Worm (Caenorhabditis elegans) whole organism, L4 larva: ENCODE measurements around the gene Y7A5A.1.
A peak's percentile ranks its signal among the peaks of the same experiment; 100 is the strongest.

Source experiments
- F44E2.7 ChIP-seq: fragments of 200-800 bp; sonication (Bioruptor generic); IDR thresholded peaks from 2 replicates; pipeline ENCODE4 v2.1.2; 2022; ENCODE audit warnings: missing genetic modification characterization, missing compliant biosample characterization
- F49E8.2 ChIP-seq: sonication (generic microtip); optimal IDR thresholded peaks from 2 replicates; lab custom pipeline; 2016; ENCODE audit warnings: missing compliant biosample characterization, mild to moderate bottlenecking, missing genetic modification characterization, borderline replicate concordance
- R02D3.7 ChIP-seq: fragments of 150-350 bp; sonication (generic microtip); optimal IDR thresholded peaks from 3 replicates; lab custom pipeline; 2014; ENCODE audit warnings: missing biosample characterization, missing genetic modification characterization
- T26A8.4 ChIP-seq: fragments of 200-800 bp; sonication (Bioruptor generic); IDR thresholded peaks from 2 replicates; pipeline ENCODE4 v1.3.6; 2022; ENCODE audit warnings: missing genetic modification characterization, missing compliant biosample characterization
- Y48G9A.11 ChIP-seq: fragments of 200-800 bp; sonication (Bioruptor generic); IDR thresholded peaks from 2 replicates; pipeline ENCODE4 v1.3.6; 2022; ENCODE audit warnings: missing genetic modification reagents, missing genetic modification characterization, missing compliant biosample characterization
- Y5F2A.4 ChIP-seq: fragments of 200-800 bp; sonication (Bioruptor generic); optimal IDR thresholded peaks from 2 replicates; lab custom pipeline; 2018; ENCODE audit warnings: mild to moderate bottlenecking, missing genetic modification characterization, missing compliant biosample characterization
- aly-2 ChIP-seq: sonication (generic microtip); optimal IDR thresholded peaks from 2 replicates; lab custom pipeline; 2018; ENCODE audit warnings: missing biosample characterization, missing genetic modification characterization
- ama-1 ChIP-seq: fragments of 150-350 bp; optimal IDR thresholded peaks from 2 replicates; lab custom pipeline; 2014; ENCODE audit warnings: inconsistent platforms, mixed read lengths
- arid-1 ChIP-seq: fragments of 200-800 bp; sonication (Bioruptor generic); conservative IDR thresholded peaks from 2 replicates; pipeline ENCODE4 v1.3.6; 2022; ENCODE audit warnings: missing genetic modification reagents, missing genetic modification characterization, missing compliant biosample characterization
- ceh-44 ChIP-seq: fragments of 200-800 bp; sonication (Bioruptor generic); IDR thresholded peaks from 2 replicates; pipeline ENCODE4 v1.3.6; 2022; ENCODE audit warnings: missing genetic modification reagents, missing genetic modification characterization, missing compliant biosample characterization
- ceh-82 ChIP-seq: sonication (generic microtip); optimal IDR thresholded peaks from 2 replicates; lab custom pipeline; 2017; ENCODE audit warnings: missing biosample characterization, missing genetic modification characterization
- daf-16 ChIP-seq, 3 experiments: sonication (generic microtip); optimal IDR thresholded peaks; 2 replicates each; lab custom pipeline; 2016 to 2017; ENCODE audit warnings: missing genetic modification characterization in 3 of 3, missing genetic modification reagents in 3 of 3, mild to moderate bottlenecking in 2 of 3, missing compliant biosample characterization in 2 of 3, missing biosample characterization in 1 of 3, moderate library complexity in 1 of 3
- dmd-8 ChIP-seq: fragments of 200-800 bp; sonication (Bioruptor generic); IDR thresholded peaks from 2 replicates; pipeline ENCODE4 v1.3.6; 2022; ENCODE audit warnings: missing genetic modification characterization, missing compliant biosample characterization
- dmd-9 ChIP-seq: fragments of 200-800 bp; sonication (Bioruptor generic); IDR thresholded peaks from 2 replicates; pipeline ENCODE4 v1.3.6; 2022; ENCODE audit warnings: missing genetic modification reagents, missing genetic modification characterization, missing compliant biosample characterization
- dve-1 ChIP-seq: sonication (generic microtip); optimal IDR thresholded peaks from 2 replicates; lab custom pipeline; 2017; ENCODE audit warnings: antibody characterized with exemption, mild to moderate bottlenecking, missing genetic modification characterization, missing compliant biosample characterization; ENCODE audit not compliant: insufficient read depth
- egl-43 ChIP-seq: fragments of 200-800 bp; sonication (Bioruptor generic); IDR thresholded peaks from 2 replicates; pipeline ENCODE4 v1.3.6; 2022; ENCODE audit warnings: missing genetic modification reagents, missing genetic modification characterization, missing compliant biosample characterization
- fkh-10 ChIP-seq: fragments of 150-350 bp; optimal IDR thresholded peaks from 2 replicates; lab custom pipeline; 2014; ENCODE audit warnings: missing biosample characterization, missing genetic modification reagents, missing genetic modification characterization
- fos-1 ChIP-seq: fragments of 150-350 bp; optimal IDR thresholded peaks from 2 replicates; lab custom pipeline; 2014; ENCODE audit warnings: missing biosample characterization, missing genetic modification characterization
- gei-8 ChIP-seq: fragments of 200-800 bp; sonication (Bioruptor generic); optimal IDR thresholded peaks from 2 replicates; lab custom pipeline; 2018; ENCODE audit warnings: mild to moderate bottlenecking, missing genetic modification characterization, missing compliant biosample characterization
- lin-1 ChIP-seq: fragments of 200-800 bp; sonication (Bioruptor generic); IDR thresholded peaks from 2 replicates; pipeline ENCODE4 v1.3.6; 2022; ENCODE audit warnings: missing genetic modification reagents, missing genetic modification characterization, missing compliant biosample characterization
- lin-13 ChIP-seq: fragments of 150-350 bp; optimal IDR thresholded peaks from 2 replicates; lab custom pipeline; 2014; ENCODE audit warnings: missing biosample characterization, missing genetic modification reagents, missing genetic modification characterization
- lin-29 ChIP-seq: fragments of 200-800 bp; sonication (Bioruptor generic); IDR thresholded peaks from 2 replicates; pipeline ENCODE4 v1.3.6; 2022; ENCODE audit warnings: missing genetic modification reagents, missing genetic modification characterization, missing compliant biosample characterization
- lin-38 ChIP-seq: fragments of 200-800 bp; sonication (Bioruptor generic); IDR thresholded peaks from 2 replicates; pipeline ENCODE4 v1.3.6; 2022; ENCODE audit warnings: missing genetic modification reagents, missing genetic modification characterization, missing compliant biosample characterization
- lin-39 ChIP-seq: fragments of 150-350 bp; optimal IDR thresholded peaks from 2 replicates; lab custom pipeline; 2014; ENCODE audit warnings: missing biosample characterization, missing genetic modification reagents, missing genetic modification characterization
- lsy-2 ChIP-seq, 2 experiments: fragments of 150-350 bp in 1 of 2; sonication (generic microtip) in 1 of 2; optimal IDR thresholded peaks; 2 replicates each; lab custom pipeline; 2014 to 2017; ENCODE audit warnings: missing biosample characterization in 2 of 2, missing genetic modification characterization in 2 of 2
- madf-5 ChIP-seq, 2 experiments: fragments of 200-800 bp; sonication (Bioruptor generic); IDR thresholded peaks; 2 replicates each; pipeline ENCODE4 v1.3.6; 2022; ENCODE audit warnings: missing compliant biosample characterization in 2 of 2, missing genetic modification characterization in 2 of 2
- mdl-1 ChIP-seq, 2 experiments: fragments of 150-350 bp in 1 of 2; sonication (generic microtip) in 1 of 2; optimal IDR thresholded peaks; 2 replicates each; lab custom pipeline; 2014 to 2017; ENCODE audit warnings: missing biosample characterization in 2 of 2, missing genetic modification characterization in 2 of 2
- mep-1 ChIP-seq: fragments of 150-350 bp; sonication (generic microtip); optimal IDR thresholded peaks from 3 replicates; lab custom pipeline; 2014; ENCODE audit warnings: missing biosample characterization, missing genetic modification characterization
- nhr-10 ChIP-seq: fragments of 150-350 bp; optimal IDR thresholded peaks from 2 replicates; lab custom pipeline; 2014; ENCODE audit warnings: missing biosample characterization, missing genetic modification characterization
- nhr-237 ChIP-seq: sonication (generic microtip); optimal IDR thresholded peaks from 2 replicates; lab custom pipeline; 2017; ENCODE audit warnings: missing biosample characterization, missing genetic modification characterization
- nhr-25 ChIP-seq: sonication (generic microtip); optimal IDR thresholded peaks from 2 replicates; lab custom pipeline; 2017; ENCODE audit warnings: missing genetic modification characterization, mild to moderate bottlenecking, missing compliant biosample characterization, antibody characterized with exemption, moderate library complexity, borderline replicate concordance; ENCODE audit not compliant: insufficient read depth
- nhr-28 ChIP-seq: fragments of 150-350 bp; optimal IDR thresholded peaks from 2 replicates; lab custom pipeline; 2014; ENCODE audit warnings: missing biosample characterization, missing genetic modification characterization
- nhr-6 ChIP-seq: fragments of 150-350 bp; optimal IDR thresholded peaks from 2 replicates; lab custom pipeline; 2014; ENCODE audit warnings: missing biosample characterization, missing genetic modification characterization
- nhr-76 ChIP-seq: fragments of 150-350 bp; optimal IDR thresholded peaks from 2 replicates; lab custom pipeline; 2014; ENCODE audit warnings: missing biosample characterization, missing genetic modification characterization
- php-3 ChIP-seq: fragments of 200-800 bp; sonication (Bioruptor generic); IDR thresholded peaks from 2 replicates; pipeline ENCODE4 v1.3.6; 2022; ENCODE audit warnings: missing genetic modification reagents, missing genetic modification characterization, missing compliant biosample characterization
- pqm-1 ChIP-seq: sonication (generic microtip); optimal IDR thresholded peaks from 2 replicates; lab custom pipeline; 2017; ENCODE audit warnings: missing biosample characterization, missing genetic modification characterization
- saeg-2 ChIP-seq: fragments of 200-800 bp; sonication (Bioruptor generic); IDR thresholded peaks from 2 replicates; pipeline ENCODE4 v1.3.6; 2022; ENCODE audit warnings: missing genetic modification reagents, missing genetic modification characterization, missing compliant biosample characterization
- sdz-12 ChIP-seq: fragments of 200-800 bp; sonication (Bioruptor generic); optimal IDR thresholded peaks from 2 replicates; lab custom pipeline; 2018; ENCODE audit warnings: mild to moderate bottlenecking, missing genetic modification characterization, missing compliant biosample characterization
- set-16 ChIP-seq: fragments of 200-800 bp; sonication (Bioruptor generic); IDR thresholded peaks from 2 replicates; pipeline ENCODE4 v1.3.6; 2022; ENCODE audit warnings: missing genetic modification reagents, missing genetic modification characterization, missing compliant biosample characterization
- skn-1 ChIP-seq: fragments of 150-350 bp; optimal IDR thresholded peaks from 2 replicates; lab custom pipeline; 2014; ENCODE audit warnings: missing biosample characterization, missing genetic modification characterization
- snpc-4 ChIP-seq: fragments of 150-350 bp; optimal IDR thresholded peaks from 2 replicates; lab custom pipeline; 2014; ENCODE audit warnings: missing biosample characterization, missing genetic modification characterization
- spr-1 ChIP-seq: sonication (generic microtip); optimal IDR thresholded peaks from 2 replicates; lab custom pipeline; 2016; ENCODE audit warnings: mild to moderate bottlenecking, missing genetic modification characterization, missing compliant biosample characterization
- spr-3 ChIP-seq: fragments of 200-800 bp; sonication (Bioruptor generic); optimal IDR thresholded peaks from 2 replicates; lab custom pipeline; 2018; ENCODE audit warnings: mild to moderate bottlenecking, missing genetic modification characterization, missing compliant biosample characterization
- tra-1 ChIP-seq: fragments of 200-800 bp; sonication (Bioruptor generic); IDR thresholded peaks from 2 replicates; pipeline ENCODE4 v1.3.6; 2022; ENCODE audit warnings: missing genetic modification reagents, missing genetic modification characterization, missing compliant biosample characterization
- unc-39 ChIP-seq: sonication (generic microtip); optimal IDR thresholded peaks from 2 replicates; lab custom pipeline; 2017; ENCODE audit warnings: missing biosample characterization, missing genetic modification characterization
- unc-62 ChIP-seq, 3 experiments: fragments of 150-350 bp in 1 of 3; sonication (generic microtip); optimal IDR thresholded peaks in 2 of 3; peaks in 1 of 3; 1 replicate in 1 of 3; 2 replicates in 2 of 3; lab custom pipeline; 2014 to 2017; ENCODE audit warnings: missing biosample characterization in 3 of 3, missing genetic modification characterization in 3 of 3, missing genetic modification reagents in 3 of 3, missing genotype in 1 of 3
- zag-1 ChIP-seq: fragments of 150-350 bp; optimal IDR thresholded peaks from 2 replicates; lab custom pipeline; 2014; ENCODE audit warnings: missing biosample characterization, missing genetic modification characterization
- zfp-3 ChIP-seq: fragments of 200-800 bp; sonication (Bioruptor generic); conservative IDR thresholded peaks from 2 replicates; pipeline ENCODE4 v1.3.6; 2022; ENCODE audit warnings: missing genetic modification reagents, missing genetic modification characterization, missing compliant biosample characterization
- zip-11 ChIP-seq: fragments of 200-800 bp; sonication (Bioruptor generic); IDR thresholded peaks from 2 replicates; pipeline ENCODE4 v1.3.6; 2022; ENCODE audit warnings: missing genetic modification characterization, missing compliant biosample characterization
- ztf-7 ChIP-seq: fragments of 150-350 bp; optimal IDR thresholded peaks from 2 replicates; lab custom pipeline; 2014; ENCODE audit warnings: missing biosample characterization, missing genetic modification characterization

The Y7A5A.1 gene

ce11 chrX:15741852-15742251 lies 29.4 kb downstream of the Y7A5A.1 start (continued):
- peak; percentile 58; the same call in 1 of the 2 replicates for TF ChIP-seq lin-1 (GFP tag; lab: Robert Waterston, UW)
- TF ChIP-seq saeg-2 (GFP tag; lab: Robert Waterston, UW) = no peak
- no peak for TF ChIP-seq skn-1 (tag; lab: Kevin White, UChicago)
- TF ChIP-seq Y5F2A.4 = peak; percentile 50
- TF ChIP-seq dmd-9 (GFP tag; lab: Robert Waterston, UW) = peak; percentile 88
- TF ChIP-seq F49E8.2 (tag; lab: Kevin White, UChicago) = peak; percentile 54
- peak; percentile 92 for TF ChIP-seq arid-1 (GFP tag; lab: Robert Waterston, UW)
- TF ChIP-seq madf-5 (GFP tag; IDR thresholded peaks at IDR 0.05; lab: Robert Waterston, UW) = peak; percentile 82 to 84; a peak in 3 of 4 replicates
- no peak for TF ChIP-seq nhr-237 (tag; lab: Kevin White, UChicago)
- no peak for TF ChIP-seq nhr-76
- peak; percentile 62; the same call in 1 of the 2 replicates for TF ChIP-seq F44E2.7 (GFP tag; lab: Robert Waterston, UW)
- TF ChIP-seq gei-8 (GFP tag; lab: Kevin White, UChicago) = no peak
- no peak for TF ChIP-seq unc-39 (tag; lab: Kevin White, UChicago)
- peak; percentile 55 for TF ChIP-seq dve-1 (tag; lab: Kevin White, UChicago)
- no peak for TF ChIP-seq aly-2 (tag; lab: Kevin White, UChicago)
- peak; percentile 79 for TF ChIP-seq lin-38 (GFP tag; lab: Robert Waterston, UW)
- TF ChIP-seq lin-29 (GFP tag; lab: Robert Waterston, UW) = peak; percentile 45; the same call in 1 of the 2 replicates
- peak; percentile 8 for TF ChIP-seq nhr-6 (tag; lab: Kevin White, UChicago)
- peak; percentile 39 for TF ChIP-seq fkh-10 (GFP tag; lab: Kevin White, UChicago)
- peak; percentile 63 for TF ChIP-seq spr-1 (tag; lab: Kevin White, UChicago)
- TF ChIP-seq ztf-7 (tag; lab: Kevin White, UChicago) = peak; percentile 31
- TF ChIP-seq zip-11 = no peak
- TF ChIP-seq zag-1 (tag; lab: Kevin White, UChicago) = no peak
- TF ChIP-seq ceh-44 (GFP tag; lab: Robert Waterston, UW) = peak; percentile 89
- TF ChIP-seq lin-39 (tag; lab: Kevin White, UChicago) = no peak
- TF ChIP-seq daf-16 (GFP tag; optimal IDR thresholded peaks at IDR 0.05; lab: Kevin White, UChicago) = peak; percentile 35 to 78
- peak; percentile 75 for TF ChIP-seq daf-16 (tag; optimal IDR thresholded peaks at IDR 0.05; lab: Kevin White, UChicago)
- no peak for TF ChIP-seq ama-1 (lab: Kevin White, UChicago)
- TF ChIP-seq ceh-82 (tag; lab: Kevin White, UChicago) = no peak
- TF ChIP-seq T26A8.4 (GFP tag; lab: Robert Waterston, UW) = peak; percentile 83
- peak; percentile 94 for TF ChIP-seq dmd-8 (GFP tag; lab: Robert Waterston, UW)
- no peak for TF ChIP-seq nhr-25
- no peak for TF ChIP-seq nhr-10 (tag; lab: Kevin White, UChicago)
- TF ChIP-seq Y48G9A.11 (GFP tag; lab: Robert Waterston, UW) = peak; percentile 67
- TF ChIP-seq sdz-12 = no peak
- peak in 1 of 2 experiments; percentile 15 for TF ChIP-seq mdl-1 (tag; optimal IDR thresholded peaks at IDR 0.05; lab: Kevin White, UChicago)
- no peak for TF ChIP-seq pqm-1 (tag; lab: Kevin White, UChicago)
- no peak for TF ChIP-seq lin-13 (GFP tag; lab: Kevin White, UChicago)
- TF ChIP-seq php-3 = 0 out of 2 replicates have a peak, but pooled peaks have one; percentile 40
- TF ChIP-seq spr-3 (GFP tag; lab: Kevin White, UChicago) = no peak
- TF ChIP-seq unc-62 (GFP tag; optimal IDR thresholded peaks at IDR 0.05 in 1 of 2; lab: Kevin White, UChicago) = no peak
- no peak for TF ChIP-seq unc-62 (tag; optimal IDR thresholded peaks at IDR 0.05; lab: Kevin White, UChicago)
- no peak for TF ChIP-seq fos-1 (tag; lab: Kevin White, UChicago)
- peak; percentile 75 for TF ChIP-seq tra-1 (GFP tag; lab: Robert Waterston, UW)
- TF ChIP-seq lsy-2 (tag; optimal IDR thresholded peaks at IDR 0.05; lab: Kevin White, UChicago) = no peak
- TF ChIP-seq mep-1 (tag; lab: Kevin White, UChicago) = peak; percentile 84
- TF ChIP-seq R02D3.7 (tag; lab: Kevin White, UChicago) = no peak
- TF ChIP-seq set-16 (GFP tag; lab: Robert Waterston, UW) = peak; percentile 75
- no peak for TF ChIP-seq snpc-4 (tag; lab: Kevin White, UChicago)
- no peak for TF ChIP-seq zfp-3 (GFP tag; lab: Robert Waterston, UW)
- peak; percentile 39 for TF ChIP-seq nhr-28 (tag; lab: Kevin White, UChicago)
- peak; percentile 96 for TF ChIP-seq egl-43 (GFP tag; lab: Robert Waterston, UW)
